Worm (Caenorhabditis elegans): Measurements from ENCODE around the gene R148.7.

- TF ChIP-seq nhr-11 (tag; optimal IDR thresholded peaks at IDR 0.05) = no peak
- no peak for TF ChIP-seq ZK546.5 (tag; optimal IDR thresholded peaks at IDR 0.05)
- TF ChIP-seq fos-1 (tag; optimal IDR thresholded peaks at IDR 0.05) = no peak
- no peak for TF ChIP-seq snpc-4 (tag; optimal IDR thresholded peaks at IDR 0.05)
- no peak for TF ChIP-seq ztf-11 (tag; optimal IDR thresholded peaks at IDR 0.05)
- TF ChIP-seq elt-3 (tag; optimal IDR thresholded peaks at IDR 0.05) = no peak
- TF ChIP-seq aly-2 (tag; optimal IDR thresholded peaks at IDR 0.05) = no peak
- no peak for TF ChIP-seq tbx-2 (tag; optimal IDR thresholded peaks at IDR 0.05)
- no peak for TF ChIP-seq nhr-43 (tag; optimal IDR thresholded peaks at IDR 0.05; ENCODE audit: poor library complexity, severe bottlenecking)
- TF ChIP-seq daf-12 (tag; optimal IDR thresholded peaks at IDR 0.05) = no peak
- TF ChIP-seq mdl-1 (tag; optimal IDR thresholded peaks at IDR 0.05) = no peak
- TF ChIP-seq sea-2 (GFP tag; optimal IDR thresholded peaks at IDR 0.05) = no peak
- TF ChIP-seq ztf-4 (tag; optimal IDR thresholded peaks at IDR 0.05) = no peak
These were observed 9.6 kb downstream of the R148.7 start for ce11 chrIII:3188564-3188963.

Measured in whole organism, L3 larva.